Worm (Caenorhabditis elegans) whole organism, L2 larva: ENCODE results near the gene ins-20.
A peak's percentile ranks its signal among the peaks of the same experiment; 100 is the strongest.

Experiments
- C34F6.9 ChIP-seq: fragments of 150-350 bp; optimal IDR thresholded peaks from 2 replicates; lab custom pipeline; 2014; ENCODE audit warnings: missing biosample characterization, missing genetic modification characterization
- F13H6.1 ChIP-seq: sonication (generic microtip); optimal IDR thresholded peaks from 2 replicates; lab custom pipeline; 2016; ENCODE audit warnings: missing genetic modification characterization, missing compliant biosample characterization
- R02D3.7 ChIP-seq: fragments of 150-350 bp; optimal IDR thresholded peaks from 2 replicates; lab custom pipeline; 2014; ENCODE audit warnings: missing biosample characterization, missing genetic modification characterization
- Y55F3AM.14 ChIP-seq: fragments of 200-800 bp; sonication (Bioruptor generic); optimal IDR thresholded peaks from 2 replicates; lab custom pipeline; 2018; ENCODE audit warnings: mild to moderate bottlenecking, missing genetic modification characterization, missing compliant biosample characterization
- ZK546.5 ChIP-seq: sonication (generic microtip); optimal IDR thresholded peaks from 2 replicates; lab custom pipeline; 2017; ENCODE audit warnings: missing biosample characterization, missing genetic modification characterization
- alr-1 ChIP-seq: fragments of 150-350 bp; optimal IDR thresholded peaks from 2 replicates; lab custom pipeline; 2014; ENCODE audit warnings: missing biosample characterization, missing genetic modification characterization
- blmp-1 ChIP-seq: sonication (generic microtip); optimal IDR thresholded peaks from 2 replicates; lab custom pipeline; 2017; ENCODE audit warnings: missing genetic modification characterization, mild to moderate bottlenecking, missing compliant biosample characterization, antibody characterized with exemption, moderate library complexity; ENCODE audit not compliant: insufficient read depth
- crh-2 ChIP-seq: sonication (generic microtip); optimal IDR thresholded peaks from 2 replicates; lab custom pipeline; 2017; ENCODE audit warnings: missing biosample characterization, missing genetic modification characterization
- egl-27 ChIP-seq: sonication (generic microtip); optimal IDR thresholded peaks from 3 replicates; lab custom pipeline; 2017; ENCODE audit warnings: missing biosample characterization, missing genetic modification reagents, missing genetic modification characterization
- elt-1 ChIP-seq: fragments of 150-350 bp; optimal IDR thresholded peaks from 2 replicates; lab custom pipeline; 2014; ENCODE audit warnings: missing biosample characterization, missing genetic modification characterization
- fos-1 ChIP-seq: fragments of 150-350 bp; optimal IDR thresholded peaks from 2 replicates; lab custom pipeline; 2014; ENCODE audit warnings: missing biosample characterization, missing genetic modification characterization
- gmeb-1 ChIP-seq: fragments of 150-350 bp; optimal IDR thresholded peaks from 2 replicates; lab custom pipeline; 2014; ENCODE audit warnings: missing biosample characterization, missing genetic modification characterization
- lin-13 ChIP-seq: fragments of 150-350 bp; optimal IDR thresholded peaks from 2 replicates; lab custom pipeline; 2014; ENCODE audit warnings: missing biosample characterization, missing genetic modification reagents, missing genetic modification characterization
- lin-39 ChIP-seq: fragments of 150-350 bp; optimal IDR thresholded peaks from 2 replicates; lab custom pipeline; 2014; ENCODE audit warnings: missing biosample characterization, missing genetic modification reagents, missing genetic modification characterization
- mbf-1 ChIP-seq: sonication (generic microtip); optimal IDR thresholded peaks from 2 replicates; lab custom pipeline; 2017; ENCODE audit warnings: missing biosample characterization, missing genetic modification characterization
- mdl-1 ChIP-seq, 2 experiments: fragments of 150-350 bp in 1 of 2; sonication (generic microtip) in 1 of 2; optimal IDR thresholded peaks; 2 replicates each; lab custom pipeline; 2017; ENCODE audit warnings: missing biosample characterization in 2 of 2, missing genetic modification characterization in 2 of 2
- nhr-12 ChIP-seq: fragments of 150-350 bp; optimal IDR thresholded peaks from 2 replicates; lab custom pipeline; 2014; ENCODE audit warnings: missing biosample characterization, missing genetic modification characterization
- nhr-129 ChIP-seq: fragments of 150-350 bp; optimal IDR thresholded peaks from 2 replicates; lab custom pipeline; 2014; ENCODE audit warnings: missing biosample characterization, missing genetic modification characterization
- nhr-21 ChIP-seq: fragments of 150-350 bp; optimal IDR thresholded peaks from 2 replicates; lab custom pipeline; 2014; ENCODE audit warnings: missing biosample characterization, missing genetic modification characterization
- nhr-23 ChIP-seq: fragments of 150-350 bp; optimal IDR thresholded peaks from 2 replicates; lab custom pipeline; 2014; ENCODE audit warnings: missing biosample characterization, missing genetic modification reagents, missing genetic modification characterization
- nhr-237 ChIP-seq: fragments of 150-350 bp; optimal IDR thresholded peaks from 2 replicates; lab custom pipeline; 2014; ENCODE audit warnings: missing biosample characterization, missing genetic modification characterization
- nhr-25 ChIP-seq: fragments of 150-350 bp; sonication (generic microtip); optimal IDR thresholded peaks from 3 replicates; lab custom pipeline; 2014; ENCODE audit warnings: missing biosample characterization, missing genetic modification characterization
- nhr-6 ChIP-seq: fragments of 150-350 bp; optimal IDR thresholded peaks from 2 replicates; lab custom pipeline; 2014; ENCODE audit warnings: missing biosample characterization, missing genetic modification characterization
- sem-4 ChIP-seq: fragments of 150-350 bp; optimal IDR thresholded peaks from 2 replicates; lab custom pipeline; 2014; ENCODE audit warnings: missing biosample characterization, missing genetic modification reagents, missing genetic modification characterization
- skn-1 ChIP-seq: sonication (generic microtip); optimal IDR thresholded peaks from 2 replicates; lab custom pipeline; 2017; ENCODE audit warnings: missing biosample characterization, missing genetic modification characterization
- sma-3 ChIP-seq: sonication (generic microtip); optimal IDR thresholded peaks from 2 replicates; lab custom pipeline; 2016; ENCODE audit warnings: missing genetic modification reagents, missing genetic modification characterization, missing compliant biosample characterization
- sma-9 ChIP-seq, 2 experiments: fragments of 150-350 bp in 1 of 2; sonication (generic microtip) in 1 of 2; optimal IDR thresholded peaks; 2 replicates each; lab custom pipeline; 2014 to 2016; ENCODE audit warnings: missing genetic modification characterization in 2 of 2, mild to moderate bottlenecking in 1 of 2, missing biosample characterization in 1 of 2, missing compliant biosample characterization in 1 of 2, missing genetic modification reagents in 1 of 2, moderate library complexity in 1 of 2
- snpc-4 ChIP-seq: fragments of 150-350 bp; optimal IDR thresholded peaks from 2 replicates; lab custom pipeline; 2014; ENCODE audit warnings: missing biosample characterization, missing genetic modification characterization
- unc-39 ChIP-seq: fragments of 150-350 bp; optimal IDR thresholded peaks from 2 replicates; lab custom pipeline; 2014; ENCODE audit warnings: missing biosample characterization, missing genetic modification characterization
- unc-62 ChIP-seq: fragments of 150-350 bp; optimal IDR thresholded peaks from 2 replicates; lab custom pipeline; 2014; ENCODE audit warnings: missing biosample characterization, missing genetic modification reagents, missing genetic modification characterization
- zag-1 ChIP-seq: fragments of 150-350 bp; optimal IDR thresholded peaks from 2 replicates; lab custom pipeline; 2014; ENCODE audit warnings: missing biosample characterization, missing genetic modification characterization
- ztf-11 ChIP-seq: sonication (generic microtip); optimal IDR thresholded peaks from 2 replicates; lab custom pipeline; 2017; ENCODE audit warnings: missing biosample characterization, missing genetic modification characterization
- ztf-4 ChIP-seq: fragments of 150-350 bp; optimal IDR thresholded peaks from 2 replicates; lab custom pipeline; 2014; ENCODE audit warnings: missing biosample characterization, missing genetic modification characterization

Gene ins-20

ce11 chrII:6016410-6016809 lies 5.8 kb downstream of the ins-20 start, which contains the start of gene ZK84.5:
ZK84.5 (minus strand) TSS chrII:6016510.
- no peak for TF ChIP-seq crh-2 (tag; lab: Kevin White, UChicago)
- no peak for TF ChIP-seq sma-9 (GFP tag; optimal IDR thresholded peaks at IDR 0.05; lab: Kevin White, UChicago)
- no peak for TF ChIP-seq sma-9 (tag; optimal IDR thresholded peaks at IDR 0.05; lab: Kevin White, UChicago)
- no peak for TF ChIP-seq sma-3 (GFP tag; lab: Kevin White, UChicago)
- no peak for TF ChIP-seq lin-39 (tag; lab: Kevin White, UChicago)
- no peak for TF ChIP-seq egl-27 (tag; lab: Kevin White, UChicago)
- TF ChIP-seq F13H6.1 (tag; lab: Kevin White, UChicago): no peak
- TF ChIP-seq nhr-12 (tag; lab: Kevin White, UChicago): no peak
- no peak for TF ChIP-seq skn-1
- TF ChIP-seq elt-1 (tag; lab: Kevin White, UChicago): no peak
- TF ChIP-seq ztf-11 (tag; lab: Kevin White, UChicago): no peak
- TF ChIP-seq Y55F3AM.14 (GFP tag; lab: Kevin White, UChicago): no peak

- TF ChIP-seq lin-39 (tag; lab: Kevin White, UChicago) (no peak), ztf-4 (no peak), nhr-129 (no peak), nhr-237 (tag; lab: Kevin White, UChicago) (no peak), snpc-4 (tag; lab: Kevin White, UChicago) (no peak), ztf-11 (tag; lab: Kevin White, UChicago) (no peak), zag-1 (tag; lab: Kevin White, UChicago) (no peak), crh-2 (tag; lab: Kevin White, UChicago) (no peak), Y55F3AM.14 (GFP tag; lab: Kevin White, UChicago) (no peak), ZK546.5 (tag; lab: Kevin White, UChicago) (no peak), nhr-21 (tag; lab: Kevin White, UChicago) (no peak), alr-1 (no peak), mbf-1 (tag; lab: Kevin White, UChicago) (no peak), nhr-23 (tag; lab: Kevin White, UChicago) (no peak), C34F6.9 (no peak), unc-39 (tag; lab: Kevin White, UChicago) (no peak)
- TF ChIP-seq, all 48 proteins: peak for 0
Measured at ce11 chrII:6020353-6020752, 9.7 kb downstream of the ins-20 start, which contains the start of gene ZK84.1. ZK84.1 (plus strand) TSS chrII:6020653.

ce11 chrII:6022596-6022995 lies 12.0 kb downstream of the ins-20 start:
- no peak for TF ChIP-seq gmeb-1 (tag; lab: Kevin White, UChicago)
- TF ChIP-seq, all 48 proteins: peak for 0

- TF ChIP-seq ZK546.5 (tag; lab: Kevin White, UChicago): no peak
- no peak for TF ChIP-seq crh-2 (tag; lab: Kevin White, UChicago)
- TF ChIP-seq sma-9 (GFP tag; optimal IDR thresholded peaks at IDR 0.05; lab: Kevin White, UChicago): no peak
- TF ChIP-seq sma-9 (tag; optimal IDR thresholded peaks at IDR 0.05; lab: Kevin White, UChicago): no peak
- no peak for TF ChIP-seq ztf-11 (tag; lab: Kevin White, UChicago)
- TF ChIP-seq nhr-25 (tag; lab: Kevin White, UChicago): no peak
- TF ChIP-seq blmp-1 (tag; lab: Kevin White, UChicago): no peak
- TF ChIP-seq Y55F3AM.14 (GFP tag; lab: Kevin White, UChicago): no peak
- TF ChIP-seq mdl-1 (tag; optimal IDR thresholded peaks at IDR 0.05; lab: Kevin White, UChicago): no peak
- no peak for TF ChIP-seq sma-3 (GFP tag; lab: Kevin White, UChicago)
- no peak for TF ChIP-seq lin-39 (tag; lab: Kevin White, UChicago)
- TF ChIP-seq ztf-4: no peak
- no peak for TF ChIP-seq sem-4 (tag; lab: Kevin White, UChicago)
- no peak for TF ChIP-seq unc-62
- no peak for TF ChIP-seq nhr-12 (tag; lab: Kevin White, UChicago)
- TF ChIP-seq nhr-23 (tag; lab: Kevin White, UChicago): no peak
- no peak for TF ChIP-seq nhr-6 (tag; lab: Kevin White, UChicago)
- TF ChIP-seq alr-1: no peak
Measured at ce11 chrII:6024879-6025278, 14.2 kb downstream of the ins-20 start, which contains the start of gene R12C12.9. R12C12.9 (minus strand) TSS chrII:6024979.

- TF ChIP-seq crh-2 (tag; lab: Kevin White, UChicago) (peak; percentile 16), mdl-1 (tag; optimal IDR thresholded peaks at IDR 0.05; lab: Kevin White, UChicago) (no peak), alr-1 (no peak), sem-4 (tag; lab: Kevin White, UChicago) (no peak), Y55F3AM.14 (GFP tag; lab: Kevin White, UChicago) (no peak), skn-1 (no peak), F13H6.1 (tag; lab: Kevin White, UChicago) (peak; percentile 3), snpc-4 (tag; lab: Kevin White, UChicago) (no peak), lin-13 (GFP tag; lab: Kevin White, UChicago) (no peak), nhr-129 (peak; percentile 7), R02D3.7 (no peak), C34F6.9 (no peak), fos-1 (tag; lab: Kevin White, UChicago) (peak; percentile 37)
Measured at ce11 chrII:6025647-6026046, 15.0 kb downstream of the ins-20 start.
